Worm (Caenorhabditis elegans) whole organism, L3 larva: Measurements from ENCODE around the gene C55C3.4.

Source experiments
- ama-1 ChIP-seq: fragments of 150-350 bp; optimal IDR thresholded peaks from 2 replicates; lab custom pipeline; 2018
- ceh-9 ChIP-seq: sonication (generic microtip); optimal IDR thresholded peaks from 2 replicates; lab custom pipeline; 2018; ENCODE audit warnings: missing biosample characterization, missing genetic modification characterization
- daf-12 ChIP-seq: fragments of 150-350 bp; optimal IDR thresholded peaks from 2 replicates; lab custom pipeline; 2014; ENCODE audit warnings: missing biosample characterization, missing genetic modification reagents, missing genetic modification characterization
- elt-3 ChIP-seq, 3 experiments: fragments of 150-350 bp in 1 of 3; sonication (generic microtip) in 2 of 3; optimal IDR thresholded peaks; 2 replicates in 2 of 3; 4 replicates in 1 of 3; lab custom pipeline; 2014 to 2017; ENCODE audit warnings: missing biosample characterization in 3 of 3, missing genetic modification characterization in 3 of 3
- nhr-12 ChIP-seq: fragments of 150-350 bp; optimal IDR thresholded peaks from 2 replicates; lab custom pipeline; 2014; ENCODE audit warnings: missing biosample characterization, missing genetic modification characterization
- nhr-25 ChIP-seq: sonication (generic microtip); optimal IDR thresholded peaks from 2 replicates; lab custom pipeline; 2017; ENCODE audit warnings: missing biosample characterization, missing genetic modification characterization
- nhr-28 ChIP-seq: fragments of 150-350 bp; optimal IDR thresholded peaks from 2 replicates; lab custom pipeline; 2014; ENCODE audit warnings: missing biosample characterization, missing genetic modification characterization
- nhr-76 ChIP-seq: fragments of 150-350 bp; sonication (generic microtip); optimal IDR thresholded peaks from 5 replicates; lab custom pipeline; 2014; ENCODE audit warnings: missing biosample characterization, missing genetic modification characterization
- unc-39 ChIP-seq: sonication (generic microtip); optimal IDR thresholded peaks from 4 replicates; lab custom pipeline; 2017; ENCODE audit warnings: missing biosample characterization, missing genetic modification characterization
- unc-62 ChIP-seq: fragments of 150-350 bp; sonication (generic microtip); optimal IDR thresholded peaks from 4 replicates; lab custom pipeline; 2014; ENCODE audit warnings: missing biosample characterization, missing genetic modification reagents, missing genetic modification characterization

DNA sequence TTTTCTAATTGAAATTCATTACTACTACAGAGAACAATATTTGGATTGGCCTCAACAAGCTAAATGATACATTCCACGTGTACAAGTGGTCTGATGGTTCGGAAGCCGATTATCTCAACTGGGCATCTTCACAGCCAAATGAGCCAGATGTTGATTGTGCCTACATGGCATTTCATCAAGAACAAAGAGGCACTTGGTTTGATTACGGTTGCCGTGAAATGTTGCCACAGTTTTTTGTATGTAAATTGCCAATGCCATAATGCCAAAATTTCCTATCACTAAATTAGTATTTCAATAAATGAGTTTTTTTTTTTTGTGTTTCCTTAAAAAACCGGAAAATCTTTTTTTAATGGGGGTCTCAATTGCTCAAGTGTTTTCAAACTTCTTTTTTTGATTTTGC, 23.3 kb downstream of the C55C3.4 start:
- TF ChIP-seq nhr-25 (tag; lab: Kevin White, UChicago) (no peak), daf-12 (tag; lab: Kevin White, UChicago) (no peak), unc-62 (no peak), elt-3 (tag; optimal IDR thresholded peaks at IDR 0.05; lab: Kevin White, UChicago) (no peak), unc-39 (tag; lab: Kevin White, UChicago) (no peak), ceh-9 (tag; lab: Kevin White, UChicago) (no peak), nhr-12 (tag; lab: Kevin White, UChicago) (no peak), nhr-28 (no peak), nhr-76 (tag; lab: Kevin White, UChicago) (no peak), ama-1 (no peak)
